Worm (Caenorhabditis elegans): ENCODE results near the gene F29G9.1.

The F29G9.1 gene

ce11 chrV:6000368-6000802 lies 38.5 kb upstream of the F29G9.1 start (continued):
- TF ChIP-seq fos-1 (tag; optimal IDR thresholded peaks at IDR 0.05) (no peak), daf-12 (tag; optimal IDR thresholded peaks at IDR 0.05) (no peak), ama-1 (optimal IDR thresholded peaks at IDR 0.05) (peak; percentile 36), daf-16 (GFP tag; optimal IDR thresholded peaks at IDR 0.05) (peak; percentile 59 to 89), daf-16 (tag; optimal IDR thresholded peaks at IDR 0.05) (peak; percentile 98), ZK546.5 (tag; optimal IDR thresholded peaks at IDR 0.05) (no peak), spr-1 (tag; optimal IDR thresholded peaks at IDR 0.05) (peak; percentile 91), T20F7.1 (GFP tag; optimal IDR thresholded peaks at IDR 0.05) (peak; percentile 89), ceh-32 (tag; optimal IDR thresholded peaks at IDR 0.05; ENCODE audit: poor library complexity) (no peak), mxl-2 (GFP tag; conservative IDR thresholded peaks at IDR 0.05) (peak; percentile 71; the same call in 1 of the 2 replicates), zip-2 (tag; optimal IDR thresholded peaks at IDR 0.05) (peak; percentile 30), mxl-3 (GFP tag; optimal IDR thresholded peaks at IDR 0.05) (peak; percentile 94), lin-15B (tag; optimal IDR thresholded peaks at IDR 0.05) (no peak), gei-8 (GFP tag; optimal IDR thresholded peaks at IDR 0.05) (peak; percentile 83), saeg-2 (GFP tag; IDR thresholded peaks at IDR 0.05) (peak; percentile 85), spr-3 (GFP tag; optimal IDR thresholded peaks at IDR 0.05) (peak; percentile 66)

DNA sequence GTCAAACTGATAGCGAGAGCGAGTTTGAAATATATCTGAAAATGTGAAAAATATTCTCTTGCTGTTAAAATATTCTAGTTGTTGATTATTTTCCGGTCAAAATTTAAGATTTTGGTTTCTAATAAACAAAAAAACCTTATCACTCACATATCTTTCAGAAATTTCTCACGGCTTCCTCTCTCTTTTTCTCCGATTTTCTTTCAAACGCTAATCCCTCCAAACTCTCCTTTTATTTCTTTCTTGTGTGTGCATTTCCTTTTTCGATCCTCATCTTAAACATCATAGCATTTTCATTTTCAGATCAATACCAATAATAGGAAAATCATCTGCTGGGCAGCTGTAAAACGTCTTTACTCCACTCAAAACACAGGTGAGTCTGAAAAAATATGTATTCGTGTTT lies 35.6 kb upstream of the F29G9.1 start, which contains the start of gene fos-1:
TSS of gene fos-1 (plus strand) at position 301 of the 400 bp plus-strand sequence.
- TF ChIP-seq nhr-48 (tag; optimal IDR thresholded peaks at IDR 0.05) (no peak), nhr-237 (tag; optimal IDR thresholded peaks at IDR 0.05) (no peak), F49E8.2 (tag; optimal IDR thresholded peaks at IDR 0.05; ENCODE audit: borderline replicate concordance) (no peak), dmd-8 (GFP tag; IDR thresholded peaks at IDR 0.05) (no peak), ceh-82 (tag; optimal IDR thresholded peaks at IDR 0.05) (no peak), F10B5.3 (tag; optimal IDR thresholded peaks at IDR 0.05) (no peak), R02D3.7 (tag; optimal IDR thresholded peaks at IDR 0.05) (no peak)

DNA sequence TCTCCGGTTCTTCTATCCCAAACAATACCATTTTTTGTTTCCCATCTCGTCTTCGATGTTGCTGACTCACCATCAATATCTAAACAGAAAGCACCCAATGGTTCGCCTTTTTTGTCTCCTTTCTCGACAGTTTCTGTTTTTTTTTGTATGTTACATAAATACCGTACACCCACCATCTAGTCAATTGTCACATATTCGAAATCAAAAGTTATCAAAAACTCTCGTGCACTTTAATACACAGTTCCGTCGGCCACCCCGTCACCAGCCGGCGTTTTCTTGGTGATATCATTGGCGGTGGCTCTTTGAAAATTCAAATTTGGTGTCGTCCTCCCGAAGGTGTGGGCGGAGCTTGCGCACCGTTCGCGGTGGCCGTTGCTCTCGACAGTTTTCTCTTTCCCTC lies 31.0 kb upstream of the F29G9.1 start:
- TF ChIP-seq dve-1 (tag; optimal IDR thresholded peaks at IDR 0.05; ENCODE audit: insufficient read depth) (peak; percentile 13), lin-29 (GFP tag; IDR thresholded peaks at IDR 0.05) (no peak), cey-2 (tag; optimal IDR thresholded peaks at IDR 0.05; ENCODE audit: borderline replicate concordance, insufficient read depth) (no peak), dpl-1 (GFP tag; optimal IDR thresholded peaks at IDR 0.05) (no peak), aha-1 (tag) (peak; percentile 95), egl-43 (GFP tag; IDR thresholded peaks at IDR 0.05) (0 out of 2 replicates have a peak, but pooled peaks have one; percentile 14), ctbp-1 (GFP tag; IDR thresholded peaks at IDR 0.05) (no peak), lsy-2 (tag; optimal IDR thresholded peaks at IDR 0.05) (peak in 1 of 2 experiments; percentile 8), set-16 (GFP tag; IDR thresholded peaks at IDR 0.05) (0 out of 2 replicates have a peak, but pooled peaks have one; percentile 46), nhr-77 (tag; optimal IDR thresholded peaks at IDR 0.05) (no peak), hlh-11 (tag; optimal IDR thresholded peaks at IDR 0.05) (no peak), duxl-1 (tag; optimal IDR thresholded peaks at IDR 0.05; ENCODE audit: poor library complexity) (no peak)

ce11 chrV:6010642-6011041 lies 28.3 kb upstream of the F29G9.1 start:
- TF ChIP-seq unc-39 (tag; optimal IDR thresholded peaks at IDR 0.05) (no peak), dve-1 (tag; optimal IDR thresholded peaks at IDR 0.05; ENCODE audit: insufficient read depth) (peak; percentile 20), lsy-2 (tag; optimal IDR thresholded peaks at IDR 0.05) (peak in 1 of 2 experiments; percentile 9), mes-2 (tag; optimal IDR thresholded peaks at IDR 0.05; ENCODE audit: poor library complexity, severe bottlenecking) (peak; percentile 14), nhr-6 (tag; optimal IDR thresholded peaks at IDR 0.05) (peak; percentile 7), unc-62 (GFP tag; optimal IDR thresholded peaks at IDR 0.05 in 1 of 2) (peak in 1 of 2 experiments; percentile 92), unc-62 (tag; optimal IDR thresholded peaks at IDR 0.05) (no peak), T26A8.4 (GFP tag; IDR thresholded peaks at IDR 0.05) (no peak), pha-4 (GFP tag; IDR thresholded peaks at IDR 0.05) (no peak), pha-4 (tag; optimal IDR thresholded peaks at IDR 0.05) (peak; percentile 41)
